Fruit fly (Drosophila melanogaster) whole organism, prepupa: ENCODE results near the gene ct.
A peak's percentile ranks its signal among the peaks of the same experiment; 100 is the strongest.

ENCODE experiments used
- Blimp-1 ChIP-seq: fragments of 200-800 bp; sonication (Bioruptor generic); optimal IDR thresholded peaks from 3 replicates; lab custom pipeline; 2017; ENCODE audit warnings: missing biosample characterization, missing genetic modification characterization, mild to moderate bottlenecking, moderate library complexity, missing genetic modification reagents
- CG10669 ChIP-seq: fragments of 200-800 bp; sonication (Bioruptor generic); optimal IDR thresholded peaks from 3 replicates; lab custom pipeline; 2018; ENCODE audit warnings: missing biosample characterization, mild to moderate bottlenecking, missing genetic modification characterization, moderate library complexity
- CG11294 ChIP-seq: fragments of 200-800 bp; sonication (Bioruptor generic); IDR thresholded peaks from 2 replicates; pipeline ENCODE4 v1.3.6; 2022; ENCODE audit warnings: missing biosample characterization, missing genetic modification characterization
- CG11762 ChIP-seq: fragments of 200-800 bp; sonication (Bioruptor generic); optimal IDR thresholded peaks from 3 replicates; lab custom pipeline; 2016; ENCODE audit warnings: missing biosample characterization, missing genetic modification characterization; ENCODE audit not compliant: insufficient read depth
- CG11902 ChIP-seq: fragments of 200-800 bp; sonication (Bioruptor generic); optimal IDR thresholded peaks from 3 replicates; lab custom pipeline; 2016; ENCODE audit warnings: missing biosample characterization, missing genetic modification characterization
- CG15336 ChIP-seq: fragments of 200-800 bp; sonication (Bioruptor generic); IDR thresholded peaks from 2 replicates; pipeline ENCODE4 v1.3.6; 2022; ENCODE audit warnings: missing biosample characterization, missing genetic modification characterization
- CG1621 ChIP-seq: fragments of 200-800 bp; sonication (Bioruptor generic); optimal IDR thresholded peaks from 3 replicates; lab custom pipeline; 2018; ENCODE audit warnings: missing biosample characterization, mild to moderate bottlenecking, missing genetic modification characterization
- CG16779 ChIP-seq: fragments of 200-800 bp; sonication (Bioruptor generic); optimal IDR thresholded peaks from 3 replicates; lab custom pipeline; 2017; ENCODE audit warnings: missing biosample characterization, mild to moderate bottlenecking, missing genetic modification characterization
- CG31627 ChIP-seq: fragments of 200-800 bp; sonication (Bioruptor generic); optimal IDR thresholded peaks from 3 replicates; lab custom pipeline; 2016; ENCODE audit warnings: missing biosample characterization, missing genetic modification characterization
- CG32006 ChIP-seq: fragments of 200-800 bp; sonication (Bioruptor generic); optimal IDR thresholded peaks from 3 replicates; lab custom pipeline; 2017; ENCODE audit warnings: missing biosample characterization, mild to moderate bottlenecking, missing genetic modification characterization
- CG34406 ChIP-seq: fragments of 200-800 bp; sonication (Bioruptor generic); optimal IDR thresholded peaks from 3 replicates; lab custom pipeline; 2016; ENCODE audit warnings: missing biosample characterization, missing genetic modification characterization
- CG3919 ChIP-seq: fragments of 200-800 bp; sonication (Bioruptor generic); optimal IDR thresholded peaks from 3 replicates; lab custom pipeline; 2016; ENCODE audit warnings: missing biosample characterization, missing genetic modification characterization
- CG6276 ChIP-seq: fragments of 200-800 bp; sonication (Bioruptor generic); optimal IDR thresholded peaks from 2 replicates; lab custom pipeline; 2017; ENCODE audit warnings: missing biosample characterization, mild to moderate bottlenecking, missing genetic modification characterization
- CG6792 ChIP-seq: fragments of 200-800 bp; sonication (Bioruptor generic); optimal IDR thresholded peaks from 3 replicates; lab custom pipeline; 2016; ENCODE audit warnings: missing biosample characterization, missing genetic modification characterization
- CG6808 ChIP-seq: fragments of 200-800 bp; sonication (Bioruptor generic); optimal IDR thresholded peaks from 3 replicates; lab custom pipeline; 2017; ENCODE audit warnings: missing biosample characterization, missing genetic modification characterization, mild to moderate bottlenecking, moderate library complexity, missing genetic modification reagents
- CG6854 ChIP-seq: fragments of 200-800 bp; sonication (Bioruptor generic); optimal IDR thresholded peaks from 2 replicates; lab custom pipeline; 2017; ENCODE audit warnings: missing biosample characterization, mild to moderate bottlenecking, missing genetic modification characterization
- CG7368 ChIP-seq: fragments of 200-800 bp; sonication (Bioruptor generic); optimal IDR thresholded peaks from 3 replicates; lab custom pipeline; 2016; ENCODE audit warnings: missing biosample characterization, missing genetic modification characterization
- CG8119 ChIP-seq: fragments of 200-800 bp; sonication (Bioruptor generic); IDR thresholded peaks from 3 replicates; pipeline ENCODE4 v1.3.6; 2022; ENCODE audit warnings: missing biosample characterization, missing genetic modification characterization
- CG8319 ChIP-seq: fragments of 200-800 bp; sonication (Bioruptor generic); optimal IDR thresholded peaks from 3 replicates; lab custom pipeline; 2016; ENCODE audit warnings: missing biosample characterization, missing genetic modification characterization
- CG8632 ChIP-seq: fragments of 200-800 bp; sonication (Bioruptor generic); optimal IDR thresholded peaks from 3 replicates; lab custom pipeline; 2016; ENCODE audit warnings: missing biosample characterization, missing genetic modification characterization
- CG9139 ChIP-seq: fragments of 200-800 bp; sonication (Bioruptor generic); optimal IDR thresholded peaks from 3 replicates; lab custom pipeline; 2017; ENCODE audit warnings: missing biosample characterization, mild to moderate bottlenecking, missing genetic modification characterization
- Eip75B ChIP-seq: fragments of 200-800 bp; sonication (Bioruptor generic); optimal IDR thresholded peaks from 3 replicates; lab custom pipeline; 2016; ENCODE audit warnings: missing biosample characterization, missing genetic modification characterization
- Eip78C ChIP-seq: fragments of 200-800 bp; sonication (Bioruptor generic); peaks from one replicate; lab custom pipeline; 2016; ENCODE audit warnings: missing biosample characterization, missing genetic modification characterization
- Eip93F ChIP-seq: fragments of 200-800 bp; sonication (Bioruptor generic); optimal IDR thresholded peaks from 2 replicates; lab custom pipeline; 2016; ENCODE audit warnings: missing biosample characterization, mild to moderate bottlenecking, missing genetic modification characterization
- Ets96B ChIP-seq: fragments of 200-800 bp; optimal IDR thresholded peaks from 2 replicates; lab custom pipeline; 2019; ENCODE audit warnings: missing biosample characterization, mild to moderate bottlenecking, missing genetic modification characterization, moderate library complexity
- Gug ChIP-seq: fragments of 200-800 bp; sonication (Bioruptor generic); IDR thresholded peaks from 2 replicates; pipeline ENCODE4 v1.3.6; 2022; ENCODE audit warnings: missing biosample characterization, missing genetic modification characterization
- Hr38 ChIP-seq: sonication (Bioruptor generic); optimal IDR thresholded peaks from 2 replicates; lab custom pipeline; 2016; ENCODE audit warnings: missing biosample characterization, missing genetic modification characterization
- Hr39 ChIP-seq: fragments of 200-800 bp; sonication (Bioruptor generic); optimal IDR thresholded peaks from 2 replicates; lab custom pipeline; 2016; ENCODE audit warnings: missing biosample characterization, missing genetic modification characterization
- Hr4 ChIP-seq: fragments of 200-800 bp; sonication (Bioruptor generic); optimal IDR thresholded peaks from 3 replicates; lab custom pipeline; 2016; ENCODE audit warnings: missing biosample characterization, missing genetic modification characterization
- Met ChIP-seq: fragments of 200-800 bp; sonication (Bioruptor generic); optimal IDR thresholded peaks from 3 replicates; lab custom pipeline; 2016; ENCODE audit warnings: missing biosample characterization, missing genetic modification characterization
- OdsH ChIP-seq: fragments of 200-800 bp; sonication (Bioruptor generic); optimal IDR thresholded peaks from 3 replicates; lab custom pipeline; 2016; ENCODE audit warnings: missing biosample characterization, missing genetic modification characterization
- Sox102F ChIP-seq: fragments of 200-800 bp; sonication (Bioruptor generic); optimal IDR thresholded peaks from 2 replicates; lab custom pipeline; 2016; ENCODE audit warnings: missing biosample characterization, mild to moderate bottlenecking, missing genetic modification characterization
- Sox15 ChIP-seq: fragments of 200-800 bp; sonication (Bioruptor generic); optimal IDR thresholded peaks from 3 replicates; lab custom pipeline; 2016; ENCODE audit warnings: missing biosample characterization, missing genetic modification characterization
- achi ChIP-seq: fragments of 200-800 bp; sonication (Bioruptor generic); optimal IDR thresholded peaks from 3 replicates; lab custom pipeline; 2016; ENCODE audit warnings: missing biosample characterization, missing genetic modification characterization
- acj6 ChIP-seq: fragments of 200-800 bp; sonication (Bioruptor generic); optimal IDR thresholded peaks from 3 replicates; lab custom pipeline; 2016; ENCODE audit warnings: missing biosample characterization, missing genetic modification characterization
- cyc ChIP-seq: fragments of 200-800 bp; sonication (Bioruptor generic); optimal IDR thresholded peaks from 3 replicates; lab custom pipeline; 2016; ENCODE audit warnings: missing biosample characterization, missing genetic modification characterization
- dac ChIP-seq: fragments of 200-800 bp; sonication (Bioruptor generic); optimal IDR thresholded peaks from 2 replicates; lab custom pipeline; 2017; ENCODE audit warnings: missing biosample characterization, mild to moderate bottlenecking, missing genetic modification characterization
- dsx ChIP-seq: fragments of 200-800 bp; optimal IDR thresholded peaks from 3 replicates; lab custom pipeline; 2019; ENCODE audit warnings: missing biosample characterization, mild to moderate bottlenecking, missing genetic modification characterization, moderate library complexity; ENCODE audit not compliant: poor library complexity, severe bottlenecking
- eg ChIP-seq: fragments of 200-800 bp; sonication (Bioruptor generic); IDR thresholded peaks from 3 replicates; pipeline ENCODE4 v1.3.6; 2022; ENCODE audit warnings: missing biosample characterization, missing genetic modification characterization
- esn ChIP-seq: fragments of 200-800 bp; sonication (Bioruptor generic); optimal IDR thresholded peaks from 2 replicates; lab custom pipeline; 2016; ENCODE audit warnings: missing biosample characterization, mild to moderate bottlenecking, missing genetic modification characterization, moderate library complexity
- fd59A ChIP-seq: fragments of 200-800 bp; sonication (Bioruptor generic); optimal IDR thresholded peaks from 2 replicates; lab custom pipeline; 2017; ENCODE audit warnings: missing biosample characterization, mild to moderate bottlenecking, missing genetic modification characterization, missing genetic modification reagents
- fd85E ChIP-seq: fragments of 200-800 bp; sonication (Bioruptor generic); optimal IDR thresholded peaks from 3 replicates; lab custom pipeline; 2016; ENCODE audit warnings: missing biosample characterization, missing genetic modification characterization
- fkh ChIP-seq: fragments of 200-800 bp; sonication (Bioruptor generic); optimal IDR thresholded peaks from 3 replicates; lab custom pipeline; 2017; ENCODE audit warnings: missing biosample characterization, mild to moderate bottlenecking, missing genetic modification characterization, moderate library complexity
- lz ChIP-seq: fragments of 200-800 bp; sonication (Bioruptor generic); optimal IDR thresholded peaks from 3 replicates; lab custom pipeline; 2016; ENCODE audit warnings: missing biosample characterization, missing genetic modification characterization
- net ChIP-seq: fragments of 200-800 bp; sonication (Bioruptor generic); optimal IDR thresholded peaks from 3 replicates; lab custom pipeline; 2016; ENCODE audit warnings: missing biosample characterization, missing genetic modification characterization
- salr ChIP-seq, 2 experiments: fragments of 200-800 bp; sonication (Bioruptor generic); optimal IDR thresholded peaks; 3 replicates each; lab custom pipeline; 2016 to 2018; ENCODE audit warnings: missing biosample characterization in 2 of 2, missing genetic modification characterization in 2 of 2, mild to moderate bottlenecking in 1 of 2
- svp ChIP-seq: fragments of 200-800 bp; sonication (Bioruptor generic); peaks from one replicate; lab custom pipeline; 2016; ENCODE audit warnings: missing biosample characterization, missing genetic modification characterization
- topi ChIP-seq: fragments of 200-800 bp; sonication (Bioruptor generic); optimal IDR thresholded peaks from 3 replicates; lab custom pipeline; 2016; ENCODE audit warnings: missing biosample characterization, missing genetic modification characterization
- vri ChIP-seq: fragments of 200-800 bp; sonication (Bioruptor generic); optimal IDR thresholded peaks from 3 replicates; lab custom pipeline; 2016; ENCODE audit warnings: missing biosample characterization, mild to moderate bottlenecking, missing genetic modification characterization

ct gene

dm6 chrX:7637091-7637490 lies 28.9 kb downstream of the ct start (continued):
- TF ChIP-seq Blimp-1 (GFP tag; lab: Kevin White, UChicago): no peak
- TF ChIP-seq Hr39: no peak
- TF ChIP-seq Gug (GFP tag; lab: Robert Waterston, UW): peak; percentile 59
- TF ChIP-seq Hr38 (GFP tag; lab: Kevin White, UChicago): no peak
- TF ChIP-seq Eip75B (GFP tag; lab: Kevin White, UChicago): peak; percentile 5
- TF ChIP-seq salr (GFP tag; optimal IDR thresholded peaks at IDR 0.05; lab: Kevin White, UChicago): no peak
- peak; percentile 1 for TF ChIP-seq CG8632 (GFP tag; lab: Kevin White, UChicago)

DNA sequence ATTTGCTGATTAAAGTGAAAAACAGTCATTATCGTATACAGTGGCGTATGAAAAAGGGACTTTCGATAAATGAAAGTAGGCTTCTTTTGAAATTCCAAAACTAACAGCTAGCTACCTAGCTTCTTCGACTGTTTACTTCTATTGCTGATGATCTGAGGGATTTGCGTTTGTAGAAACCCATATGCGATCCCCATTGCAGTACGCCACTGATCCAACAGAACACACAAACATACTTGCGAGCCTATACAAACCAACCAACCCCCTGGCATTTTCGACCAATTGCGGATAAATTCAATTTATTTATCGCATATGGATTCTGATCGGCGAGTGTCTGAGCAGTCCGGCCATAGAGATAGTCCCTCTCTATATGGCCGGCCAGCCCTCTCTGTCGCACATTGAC lies 43.4 kb downstream of the ct start:
- TF ChIP-seq Ets96B (peak; percentile 69), Gug (GFP tag; lab: Robert Waterston, UW) (peak; percentile 72), CG9139 (GFP tag; lab: Kevin White, UChicago) (no peak), dac (GFP tag; lab: Kevin White, UChicago) (peak; percentile 19), vri (peak; percentile 61), salr (GFP tag; optimal IDR thresholded peaks at IDR 0.05; lab: Kevin White, UChicago) (peak; percentile 39 to 59), fd59A (GFP tag; lab: Kevin White, UChicago) (peak; percentile 49), CG16779 (peak; percentile 17), CG31627 (peak; percentile 90), lz (peak; percentile 86), Sox102F (GFP tag; lab: Kevin White, UChicago) (peak; percentile 81), CG6792 (GFP tag; lab: Kevin White, UChicago) (peak; percentile 79), CG32006 (GFP tag; lab: Kevin White, UChicago) (peak; percentile 69), acj6 (GFP tag; lab: Kevin White, UChicago) (peak; percentile 75), CG11902 (peak; percentile 73), CG6854 (GFP tag; lab: Kevin White, UChicago) (peak; percentile 13), Blimp-1 (GFP tag; lab: Kevin White, UChicago) (peak; percentile 32), net (GFP tag; lab: Kevin White, UChicago) (peak; percentile 65), CG8119 (GFP tag; lab: Robert Waterston, UW) (peak; percentile 52; the same call in 2 of the 3 replicates), svp (GFP tag; lab: Kevin White, UChicago) (peak; percentile 91), Hr38 (GFP tag; lab: Kevin White, UChicago) (no peak), Eip75B (GFP tag; lab: Kevin White, UChicago) (peak; percentile 55), dsx (peak; percentile 35), CG11294 (peak; percentile 66), CG8319 (GFP tag; lab: Kevin White, UChicago) (peak; percentile 65), fd85E (GFP tag; lab: Kevin White, UChicago) (peak; percentile 41), CG6276 (GFP tag; lab: Kevin White, UChicago) (peak; percentile 46), Sox15 (GFP tag; lab: Kevin White, UChicago) (peak; percentile 71), CG10669 (GFP tag; lab: Kevin White, UChicago) (peak; percentile 74), eg (GFP tag; lab: Robert Waterston, UW) (peak; percentile 82), Eip78C (GFP tag; lab: Kevin White, UChicago) (peak; percentile 91), Hr4 (GFP tag; lab: Kevin White, UChicago) (peak; percentile 46), OdsH (GFP tag; lab: Kevin White, UChicago) (peak; percentile 74), esn (GFP tag; lab: Kevin White, UChicago) (peak; percentile 88), CG34406 (peak; percentile 74), topi (peak; percentile 83), CG3919 (GFP tag; lab: Kevin White, UChicago) (peak; percentile 74), CG1621 (peak; percentile 63), CG11762 (GFP tag; lab: Kevin White, UChicago) (peak; percentile 46), achi (GFP tag; lab: Kevin White, UChicago) (peak; percentile 73), cyc (peak; percentile 85), Hr39 (peak; percentile 91), CG6808 (GFP tag; lab: Kevin White, UChicago) (peak; percentile 57), CG15336 (peak; percentile 66), Met (GFP tag; lab: Kevin White, UChicago) (peak; percentile 81), CG7368 (GFP tag; lab: Kevin White, UChicago) (peak; percentile 76), CG8632 (GFP tag; lab: Kevin White, UChicago) (peak; percentile 70), fkh (GFP tag; lab: Kevin White, UChicago) (peak; percentile 57), Eip93F (GFP tag; lab: Kevin White, UChicago) (no peak)
